Worm (Caenorhabditis elegans) whole organism, L1 larva: ENCODE measurements around the gene srab-21.

Experiments
- Y116A8C.19 ChIP-seq: sonication (generic microtip); optimal IDR thresholded peaks from 2 replicates; lab custom pipeline; 2016; ENCODE audit warnings: missing compliant biosample characterization, missing genetic modification characterization, borderline replicate concordance
- ceh-63 ChIP-seq: fragments of 200-800 bp; sonication (Bioruptor generic); optimal IDR thresholded peaks from 2 replicates; lab custom pipeline; 2018; ENCODE audit warnings: mild to moderate bottlenecking, missing genetic modification characterization, missing compliant biosample characterization
- ceh-8 ChIP-seq: fragments of 200-800 bp; sonication (Bioruptor generic); optimal IDR thresholded peaks from 2 replicates; lab custom pipeline; 2018; ENCODE audit warnings: mild to moderate bottlenecking, missing genetic modification characterization, moderate library complexity, missing compliant biosample characterization
- fos-1 ChIP-seq: fragments of 150-350 bp; optimal IDR thresholded peaks from 2 replicates; lab custom pipeline; 2014; ENCODE audit warnings: missing biosample characterization, missing genetic modification characterization
- nhr-237 ChIP-seq: fragments of 150-350 bp; optimal IDR thresholded peaks from 2 replicates; lab custom pipeline; 2014; ENCODE audit warnings: missing biosample characterization, missing genetic modification characterization
- snpc-4 ChIP-seq: fragments of 150-350 bp; optimal IDR thresholded peaks from 2 replicates; lab custom pipeline; 2014; ENCODE audit warnings: missing biosample characterization, missing genetic modification characterization
- sox-4 ChIP-seq: sonication (generic microtip); optimal IDR thresholded peaks from 2 replicates; lab custom pipeline; 2016; ENCODE audit warnings: missing genetic modification characterization, missing compliant biosample characterization
- sup-37 ChIP-seq: fragments of 200-800 bp; sonication (Bioruptor generic); optimal IDR thresholded peaks from 2 replicates; lab custom pipeline; 2018; ENCODE audit warnings: mild to moderate bottlenecking, missing genetic modification characterization, missing compliant biosample characterization

Gene srab-21

ce11 chrV:3388299-3388698 lies 35.9 kb downstream of the srab-21 start (continued):
- TF ChIP-seq ceh-63 (GFP tag; lab: Kevin White, UChicago), result no peak
- no peak for TF ChIP-seq Y116A8C.19 (tag; lab: Kevin White, UChicago)
- no peak for TF ChIP-seq sup-37 (GFP tag; lab: Kevin White, UChicago)
- TF ChIP-seq, all 84 proteins: peak for 12

ce11 chrV:3376973-3377372 lies 47.3 kb downstream of the srab-21 start, which contains the start of gene srbc-2:
Gene srbc-2, minus strand, starts transcription at chrV:3377073.
- TF ChIP-seq snpc-4 (tag; lab: Kevin White, UChicago) (no peak), nhr-237 (tag; lab: Kevin White, UChicago) (no peak), sox-4 (tag; lab: Kevin White, UChicago) (no peak), ceh-8 (GFP tag; lab: Kevin White, UChicago) (no peak), fos-1 (tag; lab: Kevin White, UChicago) (no peak)
- TF ChIP-seq, all 84 proteins: peak for 0
